Fruit fly (Drosophila melanogaster) whole organism, pupa: Measurements from ENCODE around the gene CG33060.

ENCODE experiments used
- CG13204 ChIP-seq: fragments of 200-800 bp; sonication (Bioruptor generic); optimal IDR thresholded peaks from 2 replicates; lab custom pipeline; 2018; ENCODE audit warnings: missing biosample characterization, mild to moderate bottlenecking, missing genetic modification characterization, moderate library complexity
- Pif1A ChIP-seq: fragments of 200-800 bp; sonication (Bioruptor generic); optimal IDR thresholded peaks from 3 replicates; lab custom pipeline; 2016; ENCODE audit warnings: missing biosample characterization, missing genetic modification characterization
- Pif1B ChIP-seq: fragments of 200-800 bp; sonication (Bioruptor generic); optimal IDR thresholded peaks from 3 replicates; lab custom pipeline; 2016; ENCODE audit warnings: missing biosample characterization, missing genetic modification characterization
- fd96Ca ChIP-seq: fragments of 200-800 bp; sonication (Bioruptor generic); IDR thresholded peaks from 3 replicates; pipeline ENCODE4 v1.3.6; 2022; ENCODE audit warnings: missing biosample characterization, missing genetic modification characterization

dm6 chr3L:16291678-16292077 is 39.2 kb upstream of the CG33060 start:
- TF ChIP-seq Pif1A (no peak), CG13204 (GFP tag; lab: Kevin White, UChicago) (no peak), fd96Ca (GFP tag; lab: Robert Waterston, UW) (peak; percentile 19; the same call in 1 of the 3 replicates), Pif1B (GFP tag; lab: Kevin White, UChicago) (no peak)
